Fruit fly (Drosophila melanogaster) whole organism, larva: ENCODE data around the gene CG4306.
"Not testable (repeated sequence)": the region's sequence is repeated elsewhere in the genome, so short reads cannot be mapped to it uniquely, and the experiment has no call there.

Source experiments
- noc ChIP-seq: fragments of 200-800 bp; sonication (Bioruptor generic); optimal IDR thresholded peaks from 3 replicates; lab custom pipeline; 2019; ENCODE audit warnings: missing biosample characterization, mild to moderate bottlenecking, missing genetic modification characterization, moderate library complexity

CG4306 gene

dm6 chr3L:18463063-18463462 lies at the start of gene CG4306:
CG4306 (minus strand) TSS chr3L:18463163.
- TF ChIP-seq noc (tag; lab: Kevin White, UChicago): no peak

dm6 chr3L:18502425-18502824 lies 39.5 kb upstream of the CG4306 start, which contains the start of gene AstC-R2:
AstC-R2 (minus strand) TSS chr3L:18502557.
- no peak for TF ChIP-seq noc (tag; lab: Kevin White, UChicago)

- TF ChIP-seq noc (tag; lab: Kevin White, UChicago): not testable (repeated sequence)
Observed at dm6 chr3L:18472284-18472683, 9.3 kb upstream of the CG4306 start, which contains the start of gene Met75Ca. Met75Ca (minus strand) TSS chr3L:18472384.

dm6 chr3L:18469518-18469917 lies 6.6 kb upstream of the CG4306 start, which contains the start of gene Met75Cb:
Met75Cb (minus strand) TSS chr3L:18469618.
- not testable (repeated sequence) for TF ChIP-seq noc (tag; lab: Kevin White, UChicago)

- peak; percentile 76 for TF ChIP-seq noc (tag; lab: Kevin White, UChicago)
Observed at dm6 chr3L:18460987-18461403, 2.0 kb downstream of the CG4306 start, which contains the start of gene CG32196. CG32196 (minus strand) TSS chr3L:18461024.

- TF ChIP-seq noc (tag; lab: Kevin White, UChicago): no peak
Observed at dm6 chr3L:18460317-18460912, 2.5 kb downstream of the CG4306 start.

dm6 chr3L:18449691-18450090 lies 13.3 kb downstream of the CG4306 start:
- no peak for TF ChIP-seq noc (tag; lab: Kevin White, UChicago)

dm6 chr3L:18439809-18440256 lies 23.1 kb downstream of the CG4306 start, which contains the start of gene skl:
skl (minus strand) TSS chr3L:18439942.
- no peak for TF ChIP-seq noc (tag; lab: Kevin White, UChicago)

- TF ChIP-seq noc (tag; lab: Kevin White, UChicago): no peak
Observed at dm6 chr3L:18430600-18430999, 32.4 kb downstream of the CG4306 start.

- no peak for TF ChIP-seq noc (tag; lab: Kevin White, UChicago)
Observed at dm6 chr3L:18425288-18425687, 37.7 kb downstream of the CG4306 start.

- no peak for TF ChIP-seq noc (tag; lab: Kevin White, UChicago)
Observed at dm6 chr3L:18423011-18423410, 40.0 kb downstream of the CG4306 start.

dm6 chr3L:18417820-18418219 lies 45.1 kb downstream of the CG4306 start:
- no peak for TF ChIP-seq noc (tag; lab: Kevin White, UChicago)
